Worm (Caenorhabditis elegans): ENCODE results near the gene mam-7.
A peak's percentile ranks its signal among the peaks of the same experiment; 100 is the strongest.

Gene mam-7

ce11 chrIII:9851547-9851946 lies 41.4 kb upstream of the mam-7 start, which contains the start of gene K11H3.3:
Gene K11H3.3 (plus strand): TSS chrIII:9851854.
- no peak for TF ChIP-seq ccch-3 (GFP tag; optimal IDR thresholded peaks at IDR 0.05)
- no peak for TF ChIP-seq sptf-2 (GFP tag; optimal IDR thresholded peaks at IDR 0.05)
- no peak for TF ChIP-seq ztf-3 (GFP tag; optimal IDR thresholded peaks at IDR 0.05)
- 0 out of 2 replicates have a peak, but pooled peaks have one; percentile 5 for TF ChIP-seq dox-1 (GFP tag; IDR thresholded peaks at IDR 0.05)
- TF ChIP-seq C06A6.2 (GFP tag; conservative IDR thresholded peaks at IDR 0.05): no peak
- no peak for TF ChIP-seq him-1 (tag; optimal IDR thresholded peaks at IDR 0.05)
- TF ChIP-seq madf-10 (tag; optimal IDR thresholded peaks at IDR 0.05): no peak

DNA sequence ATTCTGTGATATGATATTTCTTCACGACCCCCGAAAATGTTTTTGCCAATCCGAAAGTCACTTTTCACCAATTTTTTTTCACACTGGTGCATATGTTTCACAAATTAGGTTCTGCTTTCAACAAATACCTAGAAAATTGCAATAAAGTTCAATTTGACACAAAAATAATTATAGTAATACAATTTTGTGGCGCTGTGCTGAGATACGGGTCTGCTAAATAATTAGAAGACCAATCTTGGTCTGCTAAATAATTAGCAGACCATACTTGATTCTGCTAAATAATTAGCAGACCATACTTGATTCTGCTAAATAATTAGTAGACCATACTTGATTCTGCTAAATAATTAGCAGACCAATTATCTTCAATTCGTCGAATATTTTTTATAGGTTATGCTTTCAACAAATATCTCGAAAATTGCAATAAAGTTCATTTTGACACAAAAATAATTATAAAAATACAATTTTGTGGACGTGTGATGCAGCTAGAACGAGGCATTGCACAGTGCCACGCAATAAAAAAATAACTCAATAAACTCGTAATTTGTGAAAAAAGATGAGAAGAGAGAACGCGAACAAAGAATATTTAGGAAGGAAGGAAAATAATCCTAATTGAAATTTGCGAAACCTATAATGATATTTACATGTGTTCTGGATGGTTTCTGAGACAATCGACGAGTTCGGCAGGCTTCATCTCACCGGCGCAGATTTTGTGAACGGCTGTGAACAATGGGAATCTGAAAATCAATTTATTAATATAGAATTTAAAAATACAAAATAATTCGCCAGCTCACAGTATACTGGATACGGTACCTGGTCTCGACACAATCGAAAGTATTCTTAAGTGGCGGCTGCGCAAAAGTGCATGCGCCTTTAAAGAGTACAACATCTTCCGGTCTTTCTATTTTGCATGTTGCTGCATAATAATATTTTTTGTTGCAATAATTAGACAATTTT lies 39.0 kb upstream of the mam-7 start:
- peak; percentile 63; the same call in 1 of the 2 replicates for TF ChIP-seq B0336.3 (GFP tag; IDR thresholded peaks at IDR 0.05)
- TF ChIP-seq pbrm-1 (GFP tag; IDR thresholded peaks at IDR 0.05): peak; percentile 25; the same call in 1 of the 2 replicates
- no peak for TF ChIP-seq ceh-91 (GFP tag; IDR thresholded peaks at IDR 0.05)
- TF ChIP-seq mxl-1 (tag; optimal IDR thresholded peaks at IDR 0.05): no peak
- 0 out of 2 replicates have a peak, but pooled peaks have one; percentile 51 for TF ChIP-seq Y53G8AR.9 (GFP tag; conservative IDR thresholded peaks at IDR 0.05)
- TF ChIP-seq repo-1 (tag; optimal IDR thresholded peaks at IDR 0.05): peak; percentile 77
- peak; percentile 98 for TF ChIP-seq him-1 (tag; optimal IDR thresholded peaks at IDR 0.05)
- no peak for TF ChIP-seq ztf-3 (GFP tag; optimal IDR thresholded peaks at IDR 0.05)
- TF ChIP-seq somi-1 (GFP tag; optimal IDR thresholded peaks at IDR 0.05): peak; percentile 2
- TF ChIP-seq Y56A3A.18 (GFP tag; IDR thresholded peaks at IDR 0.05): peak; percentile 72; the same call in 1 of the 2 replicates
- TF ChIP-seq madf-3 (GFP tag; IDR thresholded peaks at IDR 0.05): no peak
- peak in 1 of 3 experiments; percentile 2 for TF ChIP-seq lin-35 (GFP tag; optimal IDR thresholded peaks at IDR 0.05)

- TF ChIP-seq F57C9.4 (tag; optimal IDR thresholded peaks at IDR 0.05) (no peak), F22D6.2 (tag; optimal IDR thresholded peaks at IDR 0.05) (no peak), ztf-3 (GFP tag; optimal IDR thresholded peaks at IDR 0.05) (no peak), lir-1 (GFP tag; conservative IDR thresholded peaks at IDR 0.05) (no peak), egl-18 (GFP tag; IDR thresholded peaks at IDR 0.05) (no peak), nhr-90 (tag; optimal IDR thresholded peaks at IDR 0.05) (no peak), bed-2 (GFP tag; IDR thresholded peaks at IDR 0.05) (no peak), nfya-1 (tag; optimal IDR thresholded peaks at IDR 0.05; ENCODE audit: borderline replicate concordance, insufficient read depth) (no peak), egrh-3 (GFP tag; IDR thresholded peaks at IDR 0.05) (no peak)
Measured at ce11 chrIII:9854960-9855359, 38.0 kb upstream of the mam-7 start.

DNA sequence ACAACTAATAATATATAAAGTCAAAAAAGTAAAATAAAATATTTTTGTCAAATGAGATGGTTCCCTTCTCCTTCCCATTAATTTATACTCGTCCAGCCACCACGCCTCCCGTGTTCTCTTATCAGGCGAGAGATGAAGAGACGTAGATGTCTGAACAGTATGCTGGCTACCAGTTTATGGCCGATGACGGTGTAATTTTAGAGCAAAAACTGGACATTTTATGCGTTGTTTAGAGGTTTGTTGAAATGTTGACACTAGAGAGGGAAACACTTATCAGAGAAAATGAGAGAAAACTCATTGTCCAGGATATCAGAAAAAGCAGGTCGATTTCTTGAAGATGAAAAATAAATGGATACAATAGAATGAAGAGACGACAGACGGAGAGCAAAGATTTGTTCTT lies 35.8 kb upstream of the mam-7 start:
- no peak for TF ChIP-seq madf-3 (GFP tag; IDR thresholded peaks at IDR 0.05)
- TF ChIP-seq ztf-6 (GFP tag; IDR thresholded peaks at IDR 0.05): no peak
- TF ChIP-seq nhr-80 (tag; optimal IDR thresholded peaks at IDR 0.05): peak; percentile 51

DNA sequence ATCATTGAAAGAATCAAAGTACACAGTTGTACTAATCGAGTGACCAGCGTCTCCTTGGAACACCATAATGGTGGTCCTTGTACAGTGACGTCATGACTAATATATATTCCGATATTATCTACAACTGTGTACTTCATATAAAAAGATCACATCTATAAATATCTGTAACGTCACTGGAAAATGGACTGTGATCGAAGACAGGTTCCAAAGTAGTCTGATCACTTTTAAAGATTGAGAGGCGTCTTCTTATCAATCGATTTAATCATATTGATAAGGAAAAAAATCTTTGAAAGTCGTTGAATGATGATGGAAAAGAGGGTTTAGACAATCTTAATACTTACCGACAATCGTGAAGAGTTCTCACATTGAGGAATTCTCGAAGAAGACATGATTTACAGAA lies 34.9 kb upstream of the mam-7 start:
- no peak for TF ChIP-seq F10E7.11 (tag; optimal IDR thresholded peaks at IDR 0.05)
- no peak for TF ChIP-seq lin-35 (GFP tag; optimal IDR thresholded peaks at IDR 0.05)
- no peak for TF ChIP-seq somi-1 (GFP tag; optimal IDR thresholded peaks at IDR 0.05)
- no peak for TF ChIP-seq D2030.7 (GFP tag; IDR thresholded peaks at IDR 0.05)
- TF ChIP-seq nhr-80 (tag; optimal IDR thresholded peaks at IDR 0.05): peak; percentile 7
